Fruit fly (Drosophila melanogaster): ENCODE results near the gene Hsp68.

dm6 chr3R:24079110-24079509 is 22.0 kb upstream of the Hsp68 start:
- TF ChIP-seq CG14860 (GFP tag; IDR thresholded peaks at IDR 0.05; ENCODE audit: partially characterized antibody), result no peak
- TF ChIP-seq CG12769 (tag; optimal IDR thresholded peaks at IDR 0.05), result no peak
- no peak for TF ChIP-seq peb (GFP tag; IDR thresholded peaks at IDR 0.05)
- no peak for TF ChIP-seq CG15696 (tag; optimal IDR thresholded peaks at IDR 0.05)
- no peak for TF ChIP-seq CG15269 (tag; optimal IDR thresholded peaks at IDR 0.05)

Data from whole organism, embryonic.